Worm (Caenorhabditis elegans) whole organism, L3 larva: Measurements from ENCODE around the gene srw-71.

ENCODE experiments used
- ama-1 ChIP-seq: fragments of 150-350 bp; optimal IDR thresholded peaks from 2 replicates; lab custom pipeline; 2018
- ceh-82 ChIP-seq: fragments of 150-350 bp; optimal IDR thresholded peaks from 2 replicates; lab custom pipeline; 2014; ENCODE audit warnings: missing biosample characterization, missing genetic modification characterization
- fkh-10 ChIP-seq: sonication (generic microtip); optimal IDR thresholded peaks from 2 replicates; lab custom pipeline; 2017; ENCODE audit warnings: missing biosample characterization, missing genetic modification reagents, missing genetic modification characterization
- lin-39 ChIP-seq: fragments of 150-350 bp; optimal IDR thresholded peaks from 2 replicates; lab custom pipeline; 2018; ENCODE audit warnings: missing biosample characterization, missing genetic modification reagents, missing genetic modification characterization
- nhr-11 ChIP-seq: fragments of 150-350 bp; optimal IDR thresholded peaks from 2 replicates; lab custom pipeline; 2014; ENCODE audit warnings: missing biosample characterization, missing genetic modification characterization
- nhr-76 ChIP-seq: fragments of 150-350 bp; sonication (generic microtip); optimal IDR thresholded peaks from 5 replicates; lab custom pipeline; 2014; ENCODE audit warnings: missing biosample characterization, missing genetic modification characterization
- pha-4 ChIP-seq: fragments of 150-350 bp; optimal IDR thresholded peaks from 2 replicates; lab custom pipeline; 2014; ENCODE audit warnings: missing biosample characterization, missing genetic modification reagents, missing genetic modification characterization
- sea-2 ChIP-seq: fragments of 150-350 bp; sonication (generic microtip); optimal IDR thresholded peaks from 4 replicates; lab custom pipeline; 2014; ENCODE audit warnings: missing biosample characterization, missing genetic modification reagents, missing genetic modification characterization
- unc-39 ChIP-seq: sonication (generic microtip); optimal IDR thresholded peaks from 4 replicates; lab custom pipeline; 2017; ENCODE audit warnings: missing biosample characterization, missing genetic modification characterization
- ztf-4 ChIP-seq: fragments of 150-350 bp; optimal IDR thresholded peaks from 2 replicates; lab custom pipeline; 2014; ENCODE audit warnings: missing biosample characterization, missing genetic modification characterization

ce11 chrV:7449303-7449827 lies 18.4 kb upstream of the srw-71 start, which contains the start of gene try-12:
- no peak for TF ChIP-seq nhr-11 (tag; lab: Kevin White, UChicago)
- TF ChIP-seq ceh-82 (tag; lab: Kevin White, UChicago), result no peak
- TF ChIP-seq lin-39, result no peak
- no peak for TF ChIP-seq unc-39
- TF ChIP-seq nhr-76 (tag; lab: Kevin White, UChicago), result no peak
- no peak for TF ChIP-seq fkh-10 (GFP tag; lab: Kevin White, UChicago)
- no peak for TF ChIP-seq ama-1 (lab: Kevin White, UChicago)
- TF ChIP-seq pha-4, result no peak
- TF ChIP-seq ztf-4, result no peak
- TF ChIP-seq sea-2 (GFP tag; lab: Kevin White, UChicago), result no peak
